Worm (Caenorhabditis elegans) whole organism, midembryonic: ENCODE data around the gene W01H2.2.

Experiments used
- T22C8.4 ChIP-seq: fragments of 200-800 bp; sonication (Bioruptor generic); IDR thresholded peaks from 2 replicates; pipeline ENCODE4 v1.3.6; 2022; ENCODE audit warnings: missing genetic modification characterization, missing compliant biosample characterization
- cog-1 ChIP-seq: sonication (generic microtip); optimal IDR thresholded peaks from 2 replicates; lab custom pipeline; 2016; ENCODE audit warnings: missing genetic modification characterization, missing compliant biosample characterization
- flt-1 ChIP-seq: fragments of 200-800 bp; sonication (Bioruptor generic); IDR thresholded peaks from 2 replicates; pipeline ENCODE4 v1.3.6; 2022; ENCODE audit warnings: missing genetic modification characterization, missing compliant biosample characterization
- klf-2 ChIP-seq: fragments of 200-800 bp; sonication (Bioruptor generic); conservative IDR thresholded peaks from 2 replicates; pipeline ENCODE4 v1.3.6; 2022; ENCODE audit warnings: missing genetic modification reagents, missing genetic modification characterization, missing compliant biosample characterization
- med-1 ChIP-seq: sonication (generic microtip); optimal IDR thresholded peaks from 2 replicates; lab custom pipeline; 2017; ENCODE audit warnings: missing genetic modification characterization, mild to moderate bottlenecking, missing compliant biosample characterization, antibody characterized with exemption, missing genetic modification reagents; ENCODE audit not compliant: insufficient read depth
- ref-1 ChIP-seq: fragments of 200-800 bp; sonication (Bioruptor generic); conservative IDR thresholded peaks from 2 replicates; pipeline ENCODE4 v1.3.6; 2022; ENCODE audit warnings: missing genetic modification reagents, missing genetic modification characterization, missing compliant biosample characterization
- tab-1 ChIP-seq: fragments of 200-800 bp; sonication (Bioruptor generic); IDR thresholded peaks from 2 replicates; pipeline ENCODE4 v1.3.6; 2022; ENCODE audit warnings: missing genetic modification characterization, missing compliant biosample characterization
- ztf-23 ChIP-seq: fragments of 200-800 bp; sonication (Bioruptor generic); IDR thresholded peaks from 2 replicates; pipeline ENCODE4 v1.3.6; 2022; ENCODE audit warnings: missing genetic modification reagents, missing genetic modification characterization, missing compliant biosample characterization
- ztf-29 ChIP-seq: fragments of 200-800 bp; sonication (Bioruptor generic); IDR thresholded peaks from 2 replicates; pipeline ENCODE4 v1.3.6; 2022; ENCODE audit warnings: missing genetic modification reagents, missing genetic modification characterization, missing compliant biosample characterization

The W01H2.2 gene

DNA sequence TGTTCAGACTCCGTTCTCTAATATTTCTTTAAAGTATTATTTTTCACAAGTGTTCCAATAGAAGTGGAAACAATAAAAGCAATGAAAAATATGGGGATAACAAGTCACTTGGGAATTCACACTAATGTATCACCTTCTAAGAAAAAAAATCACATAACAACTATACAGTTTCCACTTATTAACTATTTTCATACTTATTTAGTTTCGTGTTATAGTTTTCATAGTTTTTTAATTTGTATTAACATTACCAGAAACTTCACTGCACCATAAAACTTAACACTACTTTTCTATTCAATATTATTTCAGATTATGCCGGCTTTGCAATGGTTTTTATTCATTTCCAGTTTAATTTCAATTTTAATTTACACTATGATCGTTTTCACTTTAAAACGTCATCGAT lies 33.8 kb upstream of the W01H2.2 start, which contains the start of gene srv-5:
Gene srv-5 (plus strand): TSS at position 301 of the 400 bp plus-strand sequence.
- no peak for TF ChIP-seq ref-1
- no peak for TF ChIP-seq klf-2 (GFP tag; lab: Robert Waterston, UW)
- no peak for TF ChIP-seq med-1 (GFP tag; lab: Kevin White, UChicago)
- no peak for TF ChIP-seq tab-1 (GFP tag; lab: Robert Waterston, UW)

DNA sequence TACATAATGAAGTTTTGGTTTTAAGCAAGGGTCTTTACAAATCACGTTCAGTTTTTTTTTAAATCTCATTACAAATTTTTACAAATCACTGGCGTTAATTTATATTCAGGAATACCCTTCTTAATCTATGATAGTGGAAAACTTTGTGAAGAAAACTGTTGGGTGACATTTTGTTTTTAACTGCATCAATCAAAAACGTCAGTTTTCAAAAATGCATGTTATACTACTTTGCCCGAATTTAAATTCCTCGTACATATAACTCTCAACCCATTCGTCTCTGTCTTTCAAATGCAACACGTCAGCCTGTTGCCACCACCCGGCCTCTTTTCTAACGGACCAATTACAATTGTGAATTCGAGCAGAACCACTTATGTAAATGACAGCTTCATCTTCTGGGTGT lies 30.7 kb upstream of the W01H2.2 start, which contains the start of gene hlh-13:
Gene hlh-13 (plus strand): TSS at position 301 of the 400 bp plus-strand sequence.
- TF ChIP-seq med-1 (GFP tag; lab: Kevin White, UChicago), result no peak
- TF ChIP-seq ztf-23 (GFP tag; lab: Robert Waterston, UW), result no peak
- no peak for TF ChIP-seq T22C8.4 (GFP tag; lab: Robert Waterston, UW)
- no peak for TF ChIP-seq tab-1 (GFP tag; lab: Robert Waterston, UW)
- no peak for TF ChIP-seq ref-1
- no peak for TF ChIP-seq klf-2 (GFP tag; lab: Robert Waterston, UW)
- no peak for TF ChIP-seq ztf-29

DNA sequence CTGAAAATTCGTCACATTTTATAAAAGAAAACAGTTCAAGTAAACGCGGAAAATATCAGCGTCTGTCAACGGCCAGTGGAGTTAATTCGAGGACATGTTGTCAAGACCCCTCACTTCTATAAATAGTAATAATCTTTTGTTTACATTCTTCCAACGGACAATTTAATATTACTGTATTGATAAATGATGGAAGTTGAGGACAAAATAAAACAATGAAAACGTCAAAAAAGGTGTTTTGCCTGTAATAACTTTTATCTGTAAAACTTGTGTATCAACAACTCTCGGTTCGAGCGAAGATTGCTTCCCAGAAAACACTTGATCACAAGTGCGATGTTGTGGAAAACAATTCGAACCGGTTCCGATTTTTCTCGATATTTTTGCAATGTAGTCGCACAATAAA lies 30.2 kb upstream of the W01H2.2 start:
- TF ChIP-seq ref-1 (no peak), med-1 (GFP tag; lab: Kevin White, UChicago) (no peak), ztf-29 (no peak), flt-1 (GFP tag; lab: Robert Waterston, UW) (no peak), ztf-23 (GFP tag; lab: Robert Waterston, UW) (no peak), klf-2 (GFP tag; lab: Robert Waterston, UW) (no peak), tab-1 (GFP tag; lab: Robert Waterston, UW) (no peak), cog-1 (tag; lab: Kevin White, UChicago) (no peak), T22C8.4 (GFP tag; lab: Robert Waterston, UW) (no peak)

DNA sequence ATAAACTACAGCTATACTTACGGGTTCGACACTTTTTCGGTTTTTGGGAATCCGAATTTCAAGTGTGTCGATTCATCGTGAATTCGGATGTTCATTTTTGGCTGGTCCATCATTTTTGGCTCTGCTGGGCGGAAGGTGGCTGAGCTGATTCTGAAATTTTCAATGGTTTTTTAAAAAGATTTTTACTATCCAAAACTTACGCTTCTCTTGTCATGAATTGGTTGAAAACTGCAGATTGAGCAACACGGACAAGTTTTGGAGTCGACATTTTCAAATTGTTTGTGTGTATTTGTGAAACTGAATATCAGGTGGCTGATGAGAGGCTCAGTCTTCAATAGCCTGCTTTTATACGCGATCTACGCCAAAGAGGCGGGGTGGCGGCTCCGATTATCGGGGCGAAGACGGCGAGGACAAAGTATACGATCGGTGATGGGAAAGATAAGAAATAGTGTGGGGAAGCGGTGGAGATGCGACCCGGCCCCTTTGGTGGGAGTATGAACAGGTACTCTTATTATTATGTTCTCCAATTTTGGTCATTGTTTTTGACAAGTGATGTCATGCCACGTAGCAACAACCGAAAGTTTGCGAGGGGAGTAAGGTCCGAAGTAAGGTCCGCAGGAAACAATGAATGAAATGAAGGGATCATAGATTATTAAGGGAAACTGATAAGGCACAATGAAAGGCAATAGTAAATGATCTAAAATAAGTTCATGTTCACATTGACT lies 28.8 kb upstream of the W01H2.2 start, which contains the start of gene F48D6.4:
Gene F48D6.4 (minus strand): TSS at position 346 of the 725 bp plus-strand sequence.
- TF ChIP-seq tab-1 (GFP tag; lab: Robert Waterston, UW), result no peak
- no peak for TF ChIP-seq T22C8.4 (GFP tag; lab: Robert Waterston, UW)

DNA sequence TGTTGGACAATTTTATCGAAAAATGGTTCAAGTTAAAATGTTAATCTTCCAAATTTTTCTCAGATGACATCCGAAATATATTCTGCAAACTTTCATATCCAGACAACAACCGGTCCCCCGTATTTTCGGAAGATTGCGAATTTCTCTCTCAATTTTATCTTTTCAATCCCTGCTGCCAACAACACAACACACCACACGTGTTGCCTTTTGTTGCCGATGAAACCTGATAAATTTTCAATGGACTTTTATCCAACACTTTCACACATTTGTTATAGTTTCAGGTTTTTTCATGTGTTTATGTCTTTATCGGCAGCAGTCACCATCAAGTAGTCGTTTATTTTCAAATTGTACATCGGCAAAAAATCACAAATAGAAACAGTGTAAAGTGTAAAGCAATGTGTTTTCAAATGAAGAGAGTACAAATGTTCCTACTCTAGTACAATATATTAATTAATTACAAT lies 28.0 kb upstream of the W01H2.2 start:
- TF ChIP-seq cog-1 (tag; lab: Kevin White, UChicago) (no peak), ztf-29 (no peak), ztf-23 (GFP tag; lab: Robert Waterston, UW) (0 out of 2 replicates have a peak, but pooled peaks have one; percentile 24), flt-1 (GFP tag; lab: Robert Waterston, UW) (no peak)

DNA sequence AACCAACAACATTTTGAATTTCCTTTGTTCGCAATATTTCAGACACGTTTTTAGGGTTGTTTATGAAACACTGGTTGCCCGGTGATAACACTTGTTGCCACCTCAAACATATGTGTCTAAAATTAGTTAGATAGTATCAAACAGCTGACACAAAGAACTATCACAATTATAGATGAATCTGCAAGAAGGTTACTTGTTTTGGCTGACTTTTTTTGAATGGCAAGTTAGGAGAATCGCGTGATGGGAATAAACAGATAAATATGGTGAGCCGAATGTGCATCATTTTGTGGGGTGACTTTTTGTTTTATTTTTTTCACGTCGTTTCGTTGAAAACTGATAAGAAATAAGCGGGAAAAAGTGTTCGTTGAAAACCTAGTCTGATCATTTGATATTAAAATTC lies 26.9 kb upstream of the W01H2.2 start:
- TF ChIP-seq ztf-23 (GFP tag; lab: Robert Waterston, UW) (no peak), klf-2 (GFP tag; lab: Robert Waterston, UW) (no peak), tab-1 (GFP tag; lab: Robert Waterston, UW) (no peak), cog-1 (tag; lab: Kevin White, UChicago) (no peak), ref-1 (no peak), ztf-29 (no peak), T22C8.4 (GFP tag; lab: Robert Waterston, UW) (no peak), flt-1 (GFP tag; lab: Robert Waterston, UW) (no peak), med-1 (GFP tag; lab: Kevin White, UChicago) (no peak)

DNA sequence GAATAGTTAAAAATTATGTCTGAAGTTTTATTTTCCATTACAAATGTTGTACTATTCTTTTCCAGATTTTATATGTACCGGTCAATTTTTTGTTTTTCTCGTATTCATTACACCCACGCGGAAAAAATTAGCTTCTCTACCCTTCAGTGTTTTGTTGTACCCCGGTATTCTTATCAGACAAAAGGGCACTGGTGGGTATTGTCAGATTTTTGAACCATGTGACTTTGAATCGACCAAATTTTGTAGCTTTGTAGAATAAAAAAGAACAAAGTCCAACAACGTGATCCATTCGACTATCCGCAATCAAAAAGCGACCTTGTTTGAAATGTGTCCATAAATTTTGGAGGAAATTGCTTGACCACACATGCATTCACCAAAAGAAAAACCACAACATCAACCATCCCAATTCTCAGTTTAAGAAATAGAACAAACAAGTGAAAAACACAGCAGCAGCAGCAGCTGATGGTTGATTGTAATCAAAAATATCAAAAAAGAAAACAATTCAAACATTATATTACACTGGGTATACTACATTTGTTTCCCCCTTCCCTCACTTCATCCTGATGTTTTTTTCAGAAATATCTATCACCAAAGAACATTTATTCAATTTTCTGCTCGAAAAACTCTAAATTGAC lies 26.3 kb upstream of the W01H2.2 start:
- TF ChIP-seq T22C8.4 (GFP tag; lab: Robert Waterston, UW), result no peak

DNA sequence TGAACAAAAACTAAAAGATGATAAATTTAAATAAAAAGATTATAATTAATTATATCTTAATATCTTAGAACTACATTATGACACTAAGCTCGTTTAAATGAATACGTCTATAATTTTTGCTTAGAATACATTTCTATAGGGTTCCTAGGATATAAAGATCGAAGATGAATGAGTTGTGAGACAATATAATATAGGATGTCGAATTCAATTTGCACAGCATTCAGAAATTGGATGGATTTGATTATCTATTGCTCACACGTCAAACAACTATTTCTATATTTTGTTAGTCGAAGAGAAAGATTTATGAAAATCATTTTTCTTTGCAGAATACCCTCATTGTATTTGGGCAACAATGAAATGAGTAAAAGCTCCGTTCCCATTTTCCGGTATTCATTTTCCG lies 20.7 kb upstream of the W01H2.2 start:
- no peak for TF ChIP-seq tab-1 (GFP tag; lab: Robert Waterston, UW)
- no peak for TF ChIP-seq med-1 (GFP tag; lab: Kevin White, UChicago)
- TF ChIP-seq cog-1 (tag; lab: Kevin White, UChicago), result no peak
- no peak for TF ChIP-seq klf-2 (GFP tag; lab: Robert Waterston, UW)
- TF ChIP-seq ztf-23 (GFP tag; lab: Robert Waterston, UW), result no peak
- no peak for TF ChIP-seq ztf-29
- no peak for TF ChIP-seq ref-1
- no peak for TF ChIP-seq T22C8.4 (GFP tag; lab: Robert Waterston, UW)
- TF ChIP-seq flt-1 (GFP tag; lab: Robert Waterston, UW), result no peak

DNA sequence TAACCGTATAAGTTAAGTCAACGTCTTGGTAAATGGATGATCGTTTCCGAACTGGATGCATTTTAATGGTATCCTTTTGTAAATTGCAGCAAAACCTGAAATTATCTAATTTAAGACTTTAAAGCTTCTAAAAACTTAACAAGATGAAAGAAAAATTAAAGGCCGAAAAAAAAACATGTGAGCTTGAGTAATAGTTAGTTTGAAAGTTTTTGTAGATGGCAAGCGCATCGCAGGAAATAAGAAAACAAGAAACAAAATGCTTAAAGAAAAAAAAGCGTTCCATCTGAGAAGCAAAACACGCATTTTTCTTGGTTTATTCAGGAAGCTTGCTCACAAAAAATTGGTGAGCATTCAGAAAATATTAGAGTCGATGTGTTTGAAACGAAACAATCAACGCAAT lies 17.5 kb upstream of the W01H2.2 start, which contains the start of gene rab-37:
Gene rab-37 (minus strand): TSS at position 101 of the 400 bp plus-strand sequence.
- TF ChIP-seq ref-1 (no peak), T22C8.4 (GFP tag; lab: Robert Waterston, UW) (no peak), klf-2 (GFP tag; lab: Robert Waterston, UW) (no peak), cog-1 (tag; lab: Kevin White, UChicago) (no peak), ztf-23 (GFP tag; lab: Robert Waterston, UW) (no peak), flt-1 (GFP tag; lab: Robert Waterston, UW) (no peak), tab-1 (GFP tag; lab: Robert Waterston, UW) (no peak), med-1 (GFP tag; lab: Kevin White, UChicago) (no peak), ztf-29 (no peak)
